Worm (Caenorhabditis elegans): ENCODE measurements around the gene acaa-2.
"Not testable (repeated sequence)": the region's sequence is repeated elsewhere in the genome, so short reads cannot be mapped to it uniquely, and the experiment has no call there.

The acaa-2 gene

DNA sequence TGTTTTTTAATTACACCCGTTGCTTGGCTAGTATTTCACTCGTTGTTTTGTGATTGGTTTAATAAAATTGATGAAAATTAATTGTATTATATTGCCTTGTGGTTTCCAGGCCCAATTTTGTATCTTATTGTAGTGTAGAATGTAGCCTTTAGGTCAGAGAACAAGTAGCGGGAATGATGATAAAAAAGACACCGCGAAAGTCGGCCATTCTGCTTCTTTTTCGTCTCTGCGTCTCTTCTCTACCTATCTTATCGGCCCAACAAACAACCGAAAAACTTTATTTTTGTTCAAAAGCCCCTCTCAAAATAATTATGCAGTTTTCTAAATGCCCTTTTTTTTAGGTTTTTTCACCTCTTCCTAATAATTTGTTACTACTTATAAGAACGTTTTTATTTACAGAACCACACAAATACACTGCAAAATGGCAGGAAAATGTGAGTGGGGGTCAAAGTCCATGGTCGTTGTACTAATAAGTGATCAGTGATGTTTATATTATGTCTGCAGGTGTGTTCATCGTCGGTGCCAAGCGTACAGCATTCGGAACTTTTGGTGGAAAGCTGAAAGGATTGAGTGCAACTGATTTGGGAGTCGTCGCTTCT, at the start of gene acaa-2:
TSS of gene acaa-2 (plus strand) at position 400 of the 599 bp plus-strand sequence.
- TF ChIP-seq dve-1 (tag; optimal IDR thresholded peaks at IDR 0.05): peak; percentile 11
- TF ChIP-seq tbx-7 (tag; optimal IDR thresholded peaks at IDR 0.05): no peak
- TF ChIP-seq rnt-1 (tag; optimal IDR thresholded peaks at IDR 0.05): no peak
- TF ChIP-seq madf-2 (tag; optimal IDR thresholded peaks at IDR 0.05): no peak
- no peak for TF ChIP-seq Y22D7AL.16 (tag; optimal IDR thresholded peaks at IDR 0.05)
- TF ChIP-seq eyg-1 (tag; optimal IDR thresholded peaks at IDR 0.05): no peak
- TF ChIP-seq sdc-2 (tag; optimal IDR thresholded peaks at IDR 0.05): no peak
- TF ChIP-seq tbx-2 (tag; optimal IDR thresholded peaks at IDR 0.05): no peak
- TF ChIP-seq ceh-22 (tag; optimal IDR thresholded peaks at IDR 0.05): no peak
- TF ChIP-seq zip-5 (tag; optimal IDR thresholded peaks at IDR 0.05): no peak
- TF ChIP-seq fkh-6 (tag; optimal IDR thresholded peaks at IDR 0.05): no peak
- no peak for TF ChIP-seq ceh-24 (tag; optimal IDR thresholded peaks at IDR 0.05)
- TF ChIP-seq pax-1 (tag; optimal IDR thresholded peaks at IDR 0.05): no peak
- no peak for TF ChIP-seq ceh-14 (tag; optimal IDR thresholded peaks at IDR 0.05)
- peak; percentile 49 for TF ChIP-seq elt-2 (tag; optimal IDR thresholded peaks at IDR 0.05)

DNA sequence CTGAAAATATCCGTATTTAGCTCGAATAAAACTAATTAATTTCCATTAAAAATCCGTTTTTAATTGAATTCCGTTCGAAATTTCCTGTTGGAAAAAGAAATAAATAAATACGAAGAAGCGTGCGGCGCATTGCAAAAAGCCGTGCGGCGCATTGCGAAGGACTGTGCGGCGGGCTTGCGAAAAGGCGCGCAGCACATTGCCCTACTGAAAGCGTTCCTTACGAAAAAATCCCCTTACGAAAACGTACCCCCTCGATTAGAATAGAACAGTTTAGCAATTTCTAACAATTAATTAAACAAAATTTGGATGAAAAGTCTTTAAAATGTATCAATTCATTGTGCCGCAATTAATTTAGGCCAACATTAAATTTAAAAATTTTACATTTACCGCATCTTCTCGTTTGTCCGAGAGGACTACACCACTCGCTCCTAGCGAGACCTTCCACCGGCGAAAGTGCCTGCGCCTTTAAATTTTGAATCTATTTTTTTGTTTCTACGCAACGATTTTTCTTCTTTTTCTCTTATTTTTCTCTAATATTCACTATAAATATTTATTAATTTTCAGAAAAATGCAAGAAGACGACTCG, 48.4 kb upstream of the acaa-2 start, which contains the start of gene npp-18:
TSS of gene npp-18 (plus strand) at position 565 of the 586 bp plus-strand sequence.
- TF ChIP-seq ceh-45 (GFP tag; IDR thresholded peaks at IDR 0.05) (peak; percentile 62; the same call in 1 of the 2 replicates), unc-3 (GFP tag; conservative IDR thresholded peaks at IDR 0.05) (peak; percentile 74; the same call in 1 of the 2 replicates)
- TF ChIP-seq unc-3 (tag; optimal IDR thresholded peaks at IDR 0.05): not testable (repeated sequence)

DNA sequence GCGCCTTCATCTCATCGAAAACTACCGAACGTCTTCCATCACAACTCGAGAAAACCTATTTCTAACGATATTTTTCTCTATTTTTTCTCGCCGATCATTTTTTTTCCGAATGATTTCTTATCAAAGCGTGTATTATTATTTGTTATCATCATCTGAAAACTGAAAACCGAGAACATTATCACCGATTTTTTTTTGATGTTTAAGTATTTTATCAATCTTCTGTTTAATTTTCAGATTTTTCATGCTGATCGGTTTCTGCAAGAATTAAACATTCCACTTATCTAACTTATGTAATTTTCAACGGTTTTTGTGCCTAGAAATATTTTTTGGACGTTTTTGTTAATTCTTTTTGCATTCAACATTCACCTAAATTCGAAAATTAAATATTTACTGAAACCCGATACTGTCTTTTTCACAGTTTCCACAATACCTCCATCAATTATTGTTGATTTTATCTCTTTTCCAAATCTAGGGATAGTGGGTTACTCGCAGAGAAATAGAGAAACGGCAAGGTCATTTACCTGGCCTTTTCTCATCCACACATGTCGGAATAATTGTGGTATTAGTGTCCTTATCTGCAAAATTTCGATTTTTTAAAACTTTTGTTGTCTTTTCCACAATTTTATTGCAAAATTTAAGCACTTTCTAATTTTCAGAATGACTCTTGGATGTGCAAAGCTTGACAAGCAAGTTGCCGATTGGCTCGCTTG, 45.9 kb upstream of the acaa-2 start, which contains the start of gene pgm-2:
TSS of gene pgm-2 (plus strand) at position 657 of the 710 bp plus-strand sequence.
- no peak for TF ChIP-seq rnt-1 (tag; optimal IDR thresholded peaks at IDR 0.05)
- no peak for TF ChIP-seq dmd-4 (tag; optimal IDR thresholded peaks at IDR 0.05; ENCODE audit: borderline replicate concordance)
- no peak for TF ChIP-seq unc-42 (tag; optimal IDR thresholded peaks at IDR 0.05)
- no peak for TF ChIP-seq sdc-2 (tag; optimal IDR thresholded peaks at IDR 0.05)
- peak; percentile 51 for TF ChIP-seq elt-2 (tag; optimal IDR thresholded peaks at IDR 0.05)
- no peak for TF ChIP-seq gmeb-2 (tag; optimal IDR thresholded peaks at IDR 0.05)
- TF ChIP-seq ceh-48 (tag; optimal IDR thresholded peaks at IDR 0.05): no peak

DNA sequence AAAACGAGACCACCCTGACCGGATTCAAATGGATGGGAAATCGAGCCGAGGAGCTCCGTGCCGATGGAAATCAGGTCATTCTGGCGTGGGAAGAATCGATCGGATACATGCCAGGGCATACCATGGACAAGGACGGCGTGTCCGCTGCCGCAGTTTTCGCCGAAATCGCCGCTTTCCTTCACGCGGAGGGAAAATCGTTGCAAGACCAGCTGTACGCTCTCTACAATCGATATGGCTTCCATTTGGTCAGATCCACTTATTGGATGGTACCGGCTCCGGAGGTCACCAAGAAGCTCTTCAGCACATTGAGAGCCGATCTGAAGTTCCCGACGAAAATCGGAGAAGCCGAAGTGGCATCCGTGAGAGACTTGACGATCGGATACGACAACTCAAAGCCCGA, 42.8 kb upstream of the acaa-2 start:
- no peak for TF ChIP-seq ceh-48 (tag; optimal IDR thresholded peaks at IDR 0.05)

DNA sequence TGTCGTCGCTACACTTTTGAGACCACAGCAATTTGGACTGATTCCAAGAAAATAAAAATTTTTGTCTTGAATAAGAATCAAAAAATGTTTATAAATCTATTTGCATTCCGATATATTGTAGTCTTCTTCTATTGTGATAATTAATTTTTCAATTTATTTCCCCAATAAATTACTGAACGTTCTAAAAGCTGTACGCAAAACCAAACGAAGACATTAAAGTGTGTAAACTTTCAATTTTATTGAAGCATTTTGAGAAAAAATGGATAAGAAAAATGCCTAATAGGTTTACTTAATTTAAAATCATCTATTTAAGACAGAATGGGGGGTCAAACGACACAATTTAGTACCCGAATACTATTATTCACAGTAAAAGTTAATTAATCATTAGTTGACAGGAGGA, 42.2 kb upstream of the acaa-2 start:
- TF ChIP-seq ceh-6 (GFP tag; optimal IDR thresholded peaks at IDR 0.05): no peak
- TF ChIP-seq ceh-2 (tag; optimal IDR thresholded peaks at IDR 0.05): no peak
- TF ChIP-seq fax-1 (tag; optimal IDR thresholded peaks at IDR 0.05): no peak
- no peak for TF ChIP-seq ceh-30 (tag; optimal IDR thresholded peaks at IDR 0.05)
- TF ChIP-seq hlh-15 (tag; optimal IDR thresholded peaks at IDR 0.05): no peak
- TF ChIP-seq ceh-19 (GFP tag; optimal IDR thresholded peaks at IDR 0.05): no peak
- no peak for TF ChIP-seq ceh-31 (tag; optimal IDR thresholded peaks at IDR 0.05)
- no peak for TF ChIP-seq nhr-232 (tag; optimal IDR thresholded peaks at IDR 0.05)

DNA sequence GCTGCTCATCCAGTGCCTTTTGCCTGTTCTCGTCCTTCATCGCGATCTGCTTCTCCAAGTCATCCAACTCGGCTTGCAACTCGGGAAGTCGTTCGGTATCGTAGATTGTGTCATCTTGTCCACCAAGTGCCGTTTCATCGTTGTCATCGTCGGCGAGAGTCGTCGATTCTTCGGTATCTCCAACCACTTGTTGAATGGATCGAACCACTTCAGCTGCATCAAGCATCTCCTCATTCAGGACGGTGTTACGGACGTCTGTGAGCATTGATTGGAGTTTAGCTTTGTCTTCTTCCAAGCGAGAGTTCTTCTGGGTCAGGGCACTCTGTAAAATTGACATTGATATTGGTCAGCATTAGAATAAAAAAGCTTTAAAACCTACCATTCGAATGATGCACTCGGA, 39.2 kb upstream of the acaa-2 start:
- no peak for TF ChIP-seq npax-4 (tag; optimal IDR thresholded peaks at IDR 0.05)
- TF ChIP-seq sox-4 (tag; optimal IDR thresholded peaks at IDR 0.05): no peak
- TF ChIP-seq nhr-232 (tag; optimal IDR thresholded peaks at IDR 0.05): no peak
- TF ChIP-seq unc-3 (GFP tag; conservative IDR thresholded peaks at IDR 0.05): no peak
- TF ChIP-seq unc-3 (tag; optimal IDR thresholded peaks at IDR 0.05): no peak
- no peak for TF ChIP-seq hlh-30 (tag; optimal IDR thresholded peaks at IDR 0.05; ENCODE audit: insufficient read depth)
- no peak for TF ChIP-seq pqm-1 (tag; optimal IDR thresholded peaks at IDR 0.05)
- no peak for TF ChIP-seq ttx-3 (tag; optimal IDR thresholded peaks at IDR 0.05)
- TF ChIP-seq ahr-1 (tag; optimal IDR thresholded peaks at IDR 0.05): no peak
- TF ChIP-seq ceh-30 (tag; optimal IDR thresholded peaks at IDR 0.05): no peak
- TF ChIP-seq ceh-31 (tag; optimal IDR thresholded peaks at IDR 0.05): no peak
- no peak for TF ChIP-seq ceh-48 (tag; optimal IDR thresholded peaks at IDR 0.05)
- TF ChIP-seq rnt-1 (tag; optimal IDR thresholded peaks at IDR 0.05): no peak

Data from whole organism, late embryonic.